Fruit fly (Drosophila melanogaster) whole organism, prepupa: ENCODE measurements around the gene CG14277.
A peak's percentile ranks its signal among the peaks of the same experiment; 100 is the strongest.

Source experiments
- CG11294 ChIP-seq: fragments of 200-800 bp; sonication (Bioruptor generic); IDR thresholded peaks from 2 replicates; pipeline ENCODE4 v1.3.6; 2022; ENCODE audit warnings: missing biosample characterization, missing genetic modification characterization
- CG11762 ChIP-seq: fragments of 200-800 bp; sonication (Bioruptor generic); optimal IDR thresholded peaks from 3 replicates; lab custom pipeline; 2016; ENCODE audit warnings: missing biosample characterization, missing genetic modification characterization; ENCODE audit not compliant: insufficient read depth
- CG3919 ChIP-seq: fragments of 200-800 bp; sonication (Bioruptor generic); optimal IDR thresholded peaks from 3 replicates; lab custom pipeline; 2016; ENCODE audit warnings: missing biosample characterization, missing genetic modification characterization
- CG4318 ChIP-seq: fragments of 200-800 bp; sonication (Bioruptor generic); optimal IDR thresholded peaks from 3 replicates; lab custom pipeline; 2017; ENCODE audit warnings: missing biosample characterization, mild to moderate bottlenecking, missing genetic modification characterization
- CG8319 ChIP-seq: fragments of 200-800 bp; sonication (Bioruptor generic); optimal IDR thresholded peaks from 3 replicates; lab custom pipeline; 2016; ENCODE audit warnings: missing biosample characterization, missing genetic modification characterization
- Ets96B ChIP-seq: fragments of 200-800 bp; optimal IDR thresholded peaks from 2 replicates; lab custom pipeline; 2019; ENCODE audit warnings: missing biosample characterization, mild to moderate bottlenecking, missing genetic modification characterization, moderate library complexity
- Hr39 ChIP-seq: fragments of 200-800 bp; sonication (Bioruptor generic); optimal IDR thresholded peaks from 2 replicates; lab custom pipeline; 2016; ENCODE audit warnings: missing biosample characterization, missing genetic modification characterization
- Lpt ChIP-seq: fragments of 200-800 bp; sonication (Bioruptor generic); optimal IDR thresholded peaks from 3 replicates; lab custom pipeline; 2016; ENCODE audit warnings: missing biosample characterization, missing genetic modification characterization
- Sox102F ChIP-seq: fragments of 200-800 bp; sonication (Bioruptor generic); optimal IDR thresholded peaks from 2 replicates; lab custom pipeline; 2016; ENCODE audit warnings: missing biosample characterization, mild to moderate bottlenecking, missing genetic modification characterization
- acj6 ChIP-seq: fragments of 200-800 bp; sonication (Bioruptor generic); optimal IDR thresholded peaks from 3 replicates; lab custom pipeline; 2016; ENCODE audit warnings: missing biosample characterization, missing genetic modification characterization
- topi ChIP-seq: fragments of 200-800 bp; sonication (Bioruptor generic); optimal IDR thresholded peaks from 3 replicates; lab custom pipeline; 2016; ENCODE audit warnings: missing biosample characterization, missing genetic modification characterization

- TF ChIP-seq topi (GFP tag; lab: Kevin White, UChicago) (peak; percentile 83), CG4318 (GFP tag; lab: Kevin White, UChicago) (no peak), CG11294 (GFP tag; lab: Robert Waterston, UW) (peak; percentile 68; the same call in 1 of the 2 replicates), CG3919 (GFP tag; lab: Kevin White, UChicago) (peak; percentile 71), CG8319 (GFP tag; lab: Kevin White, UChicago) (peak; percentile 11), acj6 (peak; percentile 31), Ets96B (peak; percentile 59), Sox102F (GFP tag; lab: Kevin White, UChicago) (peak; percentile 78), Hr39 (GFP tag; lab: Kevin White, UChicago) (peak; percentile 69), Lpt (no peak), CG11762 (GFP tag; lab: Kevin White, UChicago) (peak; percentile 42)
These were observed 12.7 kb upstream of the CG14277 start for dm6 chr2L:8229628-8230027.
